Fruit fly (Drosophila melanogaster) whole organism, prepupa: Measurements from ENCODE around the gene Alp13.

Experiments used
- Blimp-1 ChIP-seq: fragments of 200-800 bp; sonication (Bioruptor generic); optimal IDR thresholded peaks from 3 replicates; lab custom pipeline; 2017; ENCODE audit warnings: missing biosample characterization, missing genetic modification characterization, mild to moderate bottlenecking, moderate library complexity, missing genetic modification reagents
- CG10631 ChIP-seq: fragments of 200-800 bp; sonication (Bioruptor generic); optimal IDR thresholded peaks from 2 replicates; lab custom pipeline; 2016; ENCODE audit warnings: missing biosample characterization, missing genetic modification characterization
- CG11762 ChIP-seq: fragments of 200-800 bp; sonication (Bioruptor generic); optimal IDR thresholded peaks from 3 replicates; lab custom pipeline; 2016; ENCODE audit warnings: missing biosample characterization, missing genetic modification characterization; ENCODE audit not compliant: insufficient read depth
- CG11902 ChIP-seq: fragments of 200-800 bp; sonication (Bioruptor generic); optimal IDR thresholded peaks from 3 replicates; lab custom pipeline; 2016; ENCODE audit warnings: missing biosample characterization, missing genetic modification characterization
- CG15336 ChIP-seq: fragments of 200-800 bp; sonication (Bioruptor generic); IDR thresholded peaks from 2 replicates; pipeline ENCODE4 v1.3.6; 2022; ENCODE audit warnings: missing biosample characterization, missing genetic modification characterization
- CG16779 ChIP-seq: fragments of 200-800 bp; sonication (Bioruptor generic); optimal IDR thresholded peaks from 3 replicates; lab custom pipeline; 2017; ENCODE audit warnings: missing biosample characterization, mild to moderate bottlenecking, missing genetic modification characterization
- CG32006 ChIP-seq: fragments of 200-800 bp; sonication (Bioruptor generic); optimal IDR thresholded peaks from 3 replicates; lab custom pipeline; 2017; ENCODE audit warnings: missing biosample characterization, mild to moderate bottlenecking, missing genetic modification characterization
- CG34406 ChIP-seq: fragments of 200-800 bp; sonication (Bioruptor generic); optimal IDR thresholded peaks from 3 replicates; lab custom pipeline; 2016; ENCODE audit warnings: missing biosample characterization, missing genetic modification characterization
- CG4318 ChIP-seq: fragments of 200-800 bp; sonication (Bioruptor generic); optimal IDR thresholded peaks from 3 replicates; lab custom pipeline; 2017; ENCODE audit warnings: missing biosample characterization, mild to moderate bottlenecking, missing genetic modification characterization
- CG6163 ChIP-seq: fragments of 200-800 bp; sonication (Bioruptor generic); IDR thresholded peaks from 3 replicates; pipeline ENCODE4 v1.3.6; 2022; ENCODE audit warnings: missing biosample characterization, missing genetic modification characterization
- CG6276 ChIP-seq: fragments of 200-800 bp; sonication (Bioruptor generic); optimal IDR thresholded peaks from 2 replicates; lab custom pipeline; 2017; ENCODE audit warnings: missing biosample characterization, mild to moderate bottlenecking, missing genetic modification characterization
- CG6792 ChIP-seq: fragments of 200-800 bp; sonication (Bioruptor generic); optimal IDR thresholded peaks from 3 replicates; lab custom pipeline; 2016; ENCODE audit warnings: missing biosample characterization, missing genetic modification characterization
- CG6808 ChIP-seq: fragments of 200-800 bp; sonication (Bioruptor generic); optimal IDR thresholded peaks from 3 replicates; lab custom pipeline; 2017; ENCODE audit warnings: missing biosample characterization, missing genetic modification characterization, mild to moderate bottlenecking, moderate library complexity, missing genetic modification reagents
- CG6854 ChIP-seq: fragments of 200-800 bp; sonication (Bioruptor generic); optimal IDR thresholded peaks from 2 replicates; lab custom pipeline; 2017; ENCODE audit warnings: missing biosample characterization, mild to moderate bottlenecking, missing genetic modification characterization
- CG8119 ChIP-seq: fragments of 200-800 bp; sonication (Bioruptor generic); IDR thresholded peaks from 3 replicates; pipeline ENCODE4 v1.3.6; 2022; ENCODE audit warnings: missing biosample characterization, missing genetic modification characterization
- CG8319 ChIP-seq: fragments of 200-800 bp; sonication (Bioruptor generic); optimal IDR thresholded peaks from 3 replicates; lab custom pipeline; 2016; ENCODE audit warnings: missing biosample characterization, missing genetic modification characterization
- CG9139 ChIP-seq: fragments of 200-800 bp; sonication (Bioruptor generic); optimal IDR thresholded peaks from 3 replicates; lab custom pipeline; 2017; ENCODE audit warnings: missing biosample characterization, mild to moderate bottlenecking, missing genetic modification characterization
- Eip75B ChIP-seq: fragments of 200-800 bp; sonication (Bioruptor generic); optimal IDR thresholded peaks from 3 replicates; lab custom pipeline; 2016; ENCODE audit warnings: missing biosample characterization, missing genetic modification characterization
- Eip78C ChIP-seq: fragments of 200-800 bp; sonication (Bioruptor generic); peaks from one replicate; lab custom pipeline; 2016; ENCODE audit warnings: missing biosample characterization, missing genetic modification characterization
- Eip93F ChIP-seq: fragments of 200-800 bp; sonication (Bioruptor generic); optimal IDR thresholded peaks from 2 replicates; lab custom pipeline; 2016; ENCODE audit warnings: missing biosample characterization, mild to moderate bottlenecking, missing genetic modification characterization
- Hr38 ChIP-seq: sonication (Bioruptor generic); optimal IDR thresholded peaks from 2 replicates; lab custom pipeline; 2016; ENCODE audit warnings: missing biosample characterization, missing genetic modification characterization
- OdsH ChIP-seq: fragments of 200-800 bp; sonication (Bioruptor generic); optimal IDR thresholded peaks from 3 replicates; lab custom pipeline; 2016; ENCODE audit warnings: missing biosample characterization, missing genetic modification characterization
- Smox ChIP-seq: fragments of 200-800 bp; sonication (Bioruptor generic); optimal IDR thresholded peaks from 3 replicates; lab custom pipeline; 2016; ENCODE audit warnings: missing biosample characterization, missing genetic modification characterization
- Sox102F ChIP-seq: fragments of 200-800 bp; sonication (Bioruptor generic); optimal IDR thresholded peaks from 2 replicates; lab custom pipeline; 2016; ENCODE audit warnings: missing biosample characterization, mild to moderate bottlenecking, missing genetic modification characterization
- Sox15 ChIP-seq: fragments of 200-800 bp; sonication (Bioruptor generic); optimal IDR thresholded peaks from 3 replicates; lab custom pipeline; 2016; ENCODE audit warnings: missing biosample characterization, missing genetic modification characterization
- achi ChIP-seq: fragments of 200-800 bp; sonication (Bioruptor generic); optimal IDR thresholded peaks from 3 replicates; lab custom pipeline; 2016; ENCODE audit warnings: missing biosample characterization, missing genetic modification characterization
- cyc ChIP-seq: fragments of 200-800 bp; sonication (Bioruptor generic); optimal IDR thresholded peaks from 3 replicates; lab custom pipeline; 2016; ENCODE audit warnings: missing biosample characterization, missing genetic modification characterization
- dsx ChIP-seq: fragments of 200-800 bp; optimal IDR thresholded peaks from 3 replicates; lab custom pipeline; 2019; ENCODE audit warnings: missing biosample characterization, mild to moderate bottlenecking, missing genetic modification characterization, moderate library complexity; ENCODE audit not compliant: poor library complexity, severe bottlenecking
- eg ChIP-seq: fragments of 200-800 bp; sonication (Bioruptor generic); IDR thresholded peaks from 3 replicates; pipeline ENCODE4 v1.3.6; 2022; ENCODE audit warnings: missing biosample characterization, missing genetic modification characterization
- esn ChIP-seq: fragments of 200-800 bp; sonication (Bioruptor generic); optimal IDR thresholded peaks from 2 replicates; lab custom pipeline; 2016; ENCODE audit warnings: missing biosample characterization, mild to moderate bottlenecking, missing genetic modification characterization, moderate library complexity
- fkh ChIP-seq: fragments of 200-800 bp; sonication (Bioruptor generic); optimal IDR thresholded peaks from 3 replicates; lab custom pipeline; 2017; ENCODE audit warnings: missing biosample characterization, mild to moderate bottlenecking, missing genetic modification characterization, moderate library complexity
- net ChIP-seq: fragments of 200-800 bp; sonication (Bioruptor generic); optimal IDR thresholded peaks from 3 replicates; lab custom pipeline; 2016; ENCODE audit warnings: missing biosample characterization, missing genetic modification characterization
- salr ChIP-seq, 2 experiments: fragments of 200-800 bp; sonication (Bioruptor generic); optimal IDR thresholded peaks; 3 replicates each; lab custom pipeline; 2016 to 2018; ENCODE audit warnings: missing biosample characterization in 2 of 2, missing genetic modification characterization in 2 of 2, mild to moderate bottlenecking in 1 of 2
- spab ChIP-seq: fragments of 200-800 bp; sonication (Bioruptor generic); optimal IDR thresholded peaks from 2 replicates; lab custom pipeline; 2017; ENCODE audit warnings: missing biosample characterization, mild to moderate bottlenecking, missing genetic modification characterization, missing genetic modification reagents
- ss ChIP-seq, 2 experiments: fragments of 200-800 bp; sonication (Bioruptor generic); optimal IDR thresholded peaks; 2 replicates in 1 of 2; 3 replicates in 1 of 2; lab custom pipeline; 2017 to 2018; ENCODE audit warnings: mild to moderate bottlenecking in 2 of 2, missing biosample characterization in 2 of 2, missing genetic modification characterization in 2 of 2, moderate library complexity in 1 of 2
- topi ChIP-seq: fragments of 200-800 bp; sonication (Bioruptor generic); optimal IDR thresholded peaks from 3 replicates; lab custom pipeline; 2016; ENCODE audit warnings: missing biosample characterization, missing genetic modification characterization

Gene Alp13

DNA sequence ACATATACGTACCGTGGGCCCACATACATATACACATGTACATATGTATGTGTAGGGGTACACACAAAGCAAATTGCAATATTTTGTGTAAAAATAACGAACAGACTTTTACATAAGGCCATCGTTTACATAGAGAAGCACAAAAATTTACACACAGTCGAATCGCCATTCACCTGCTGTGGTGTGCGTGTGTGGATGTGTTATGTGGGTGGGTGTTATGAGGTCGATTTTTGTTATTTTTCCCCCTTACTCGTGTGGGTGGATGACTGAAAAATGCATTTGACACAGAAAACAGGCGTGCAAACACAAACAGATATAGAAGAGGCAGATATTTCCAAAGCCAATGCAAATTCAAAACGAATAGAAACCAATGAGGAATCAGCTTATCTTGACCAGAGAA, 19.9 kb upstream of the Alp13 start:
- TF ChIP-seq fkh (GFP tag; lab: Kevin White, UChicago) = no peak
- TF ChIP-seq Sox15 (GFP tag; lab: Kevin White, UChicago) = no peak
- TF ChIP-seq CG11902 = no peak
- no peak for TF ChIP-seq CG6854 (GFP tag; lab: Kevin White, UChicago)
- TF ChIP-seq CG8319 (GFP tag; lab: Kevin White, UChicago) = no peak
- no peak for TF ChIP-seq spab
- TF ChIP-seq CG9139 (GFP tag; lab: Kevin White, UChicago) = no peak
- TF ChIP-seq Eip93F (GFP tag; lab: Kevin White, UChicago) = no peak
- TF ChIP-seq CG34406 = no peak
- TF ChIP-seq CG32006 (GFP tag; lab: Kevin White, UChicago) = no peak
- no peak for TF ChIP-seq CG11762 (GFP tag; lab: Kevin White, UChicago)
- TF ChIP-seq Eip75B (GFP tag; lab: Kevin White, UChicago) = no peak
- TF ChIP-seq Blimp-1 (GFP tag; lab: Kevin White, UChicago) = no peak
- TF ChIP-seq CG6808 (GFP tag; lab: Kevin White, UChicago) = no peak
- TF ChIP-seq OdsH (GFP tag; lab: Kevin White, UChicago) = no peak
- TF ChIP-seq CG8119 (GFP tag; lab: Robert Waterston, UW) = no peak
- TF ChIP-seq Hr38 (GFP tag; lab: Kevin White, UChicago) = no peak
- no peak for TF ChIP-seq CG6276

DNA sequence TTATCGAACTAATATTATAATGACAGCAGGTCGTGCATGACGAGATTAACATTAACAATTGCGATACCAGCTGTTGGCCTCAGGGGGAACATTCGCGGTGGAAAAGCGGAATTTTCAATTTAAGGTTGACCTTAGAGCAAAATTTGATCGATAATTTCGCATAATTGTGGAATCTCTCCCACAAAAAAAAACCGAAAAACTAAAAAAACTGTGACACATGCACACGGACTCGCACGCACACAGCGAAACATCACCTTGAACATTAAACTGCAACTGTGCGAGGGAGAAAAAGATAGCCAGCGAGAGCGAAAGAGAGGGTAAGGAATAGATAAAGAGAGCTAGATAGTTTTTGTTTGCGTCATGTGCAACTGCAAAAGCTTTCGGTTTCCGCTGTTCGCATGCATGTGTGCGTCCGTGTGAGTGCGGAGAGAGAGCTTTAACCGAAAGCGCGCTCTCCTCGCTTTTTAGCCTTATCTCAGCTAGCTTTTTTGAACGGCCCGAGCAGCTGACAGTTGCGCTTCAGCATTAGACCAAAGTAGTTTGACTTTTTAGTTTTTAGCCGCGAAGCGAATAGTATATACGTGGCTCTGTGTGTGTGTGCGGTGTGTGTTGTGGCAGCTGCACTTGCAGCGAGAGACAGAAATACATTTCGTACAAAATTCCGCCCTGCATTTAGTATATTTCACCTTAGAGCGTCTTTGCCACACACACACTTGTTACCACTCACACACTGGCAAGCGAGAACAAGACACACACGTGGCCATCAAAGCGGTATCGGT, 18.3 kb upstream of the Alp13 start:
- TF ChIP-seq salr (GFP tag; optimal IDR thresholded peaks at IDR 0.05; lab: Kevin White, UChicago) (no peak), CG15336 (peak; percentile 29; the same call in 1 of the 2 replicates), esn (GFP tag; lab: Kevin White, UChicago) (no peak), fkh (GFP tag; lab: Kevin White, UChicago) (peak; percentile 38), Eip78C (GFP tag; lab: Kevin White, UChicago) (peak; percentile 34), CG6808 (GFP tag; lab: Kevin White, UChicago) (peak; percentile 7), CG32006 (GFP tag; lab: Kevin White, UChicago) (no peak), CG16779 (tag; lab: Kevin White, UChicago) (peak; percentile 66), eg (GFP tag; lab: Robert Waterston, UW) (peak; percentile 52; the same call in 1 of the 3 replicates), net (GFP tag; lab: Kevin White, UChicago) (peak; percentile 3), dsx (GFP tag; lab: Kevin White, UChicago) (no peak), Eip75B (GFP tag; lab: Kevin White, UChicago) (no peak), Hr38 (GFP tag; lab: Kevin White, UChicago) (no peak), CG11902 (no peak), CG34406 (no peak), ss (GFP tag; optimal IDR thresholded peaks at IDR 0.05; lab: Kevin White, UChicago) (peak in 1 of 2 experiments; percentile 38), CG10631 (GFP tag; lab: Kevin White, UChicago) (no peak), CG6276 (peak; percentile 12), achi (GFP tag; lab: Kevin White, UChicago) (no peak)

DNA sequence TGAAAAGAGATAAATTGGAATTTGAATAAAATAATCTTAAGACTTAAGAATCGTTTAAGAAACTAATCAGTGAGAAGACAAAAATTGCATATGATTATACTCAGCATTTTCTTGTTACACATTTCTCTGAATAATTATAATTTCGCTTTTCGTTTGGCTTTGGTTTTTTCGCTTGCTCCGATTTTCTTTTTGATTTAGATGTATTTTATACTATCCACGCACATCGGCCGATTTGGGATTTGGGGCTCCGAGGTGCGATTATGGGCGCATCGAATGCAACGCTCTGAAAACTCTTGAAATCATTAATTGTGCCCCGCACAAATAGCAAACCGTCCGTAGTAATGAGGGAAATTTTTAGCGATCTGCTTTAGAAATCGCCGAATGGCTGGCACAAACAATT, 16.3 kb upstream of the Alp13 start:
- TF ChIP-seq Sox102F = no peak
- no peak for TF ChIP-seq Smox (GFP tag; lab: Kevin White, UChicago)
- TF ChIP-seq topi = no peak
- no peak for TF ChIP-seq Eip78C (GFP tag; lab: Kevin White, UChicago)
- no peak for TF ChIP-seq CG6792 (GFP tag; lab: Kevin White, UChicago)
- TF ChIP-seq CG11902 = no peak
- TF ChIP-seq Eip93F (GFP tag; lab: Kevin White, UChicago) = no peak
- no peak for TF ChIP-seq CG4318 (GFP tag; lab: Kevin White, UChicago)
- no peak for TF ChIP-seq CG6854 (GFP tag; lab: Kevin White, UChicago)
- TF ChIP-seq Sox15 (GFP tag; lab: Kevin White, UChicago) = no peak
- TF ChIP-seq CG6276 = no peak
- TF ChIP-seq CG16779 (tag; lab: Kevin White, UChicago) = no peak
- no peak for TF ChIP-seq CG6163 (GFP tag; lab: Robert Waterston, UW)
- TF ChIP-seq CG9139 (GFP tag; lab: Kevin White, UChicago) = no peak
- TF ChIP-seq cyc = no peak
